Worm (Caenorhabditis elegans) whole organism, L3 larva: Measurements from ENCODE around the gene egl-19.
"Not testable (repeated sequence)": the region's sequence is repeated elsewhere in the genome, so short reads cannot be mapped to it uniquely, and the experiment has no call there.

Experiments
- R02D3.7 ChIP-seq: fragments of 150-350 bp; optimal IDR thresholded peaks from 2 replicates; lab custom pipeline; 2014; ENCODE audit warnings: missing biosample characterization, missing genetic modification characterization
- ZK546.5 ChIP-seq: sonication (generic microtip); optimal IDR thresholded peaks from 2 replicates; lab custom pipeline; 2017; ENCODE audit warnings: missing biosample characterization, missing genetic modification characterization
- aly-2 ChIP-seq: fragments of 150-350 bp; optimal IDR thresholded peaks from 2 replicates; lab custom pipeline; 2014; ENCODE audit warnings: missing biosample characterization, missing genetic modification characterization
- ama-1 ChIP-seq: fragments of 150-350 bp; optimal IDR thresholded peaks from 2 replicates; lab custom pipeline; 2018
- ceh-28 ChIP-seq: fragments of 150-350 bp; optimal IDR thresholded peaks from 2 replicates; lab custom pipeline; 2014; ENCODE audit warnings: missing biosample characterization, missing genetic modification reagents, missing genetic modification characterization
- ceh-82 ChIP-seq: fragments of 150-350 bp; optimal IDR thresholded peaks from 2 replicates; lab custom pipeline; 2014; ENCODE audit warnings: missing biosample characterization, missing genetic modification characterization
- ceh-9 ChIP-seq: sonication (generic microtip); optimal IDR thresholded peaks from 2 replicates; lab custom pipeline; 2018; ENCODE audit warnings: missing biosample characterization, missing genetic modification characterization
- egl-27 ChIP-seq: sonication (generic microtip); optimal IDR thresholded peaks from 4 replicates; lab custom pipeline; 2017; ENCODE audit warnings: missing biosample characterization, missing genetic modification reagents, missing genetic modification characterization
- egl-5 ChIP-seq: fragments of 150-350 bp; optimal IDR thresholded peaks from 2 replicates; lab custom pipeline; 2017; ENCODE audit warnings: missing biosample characterization, missing genetic modification reagents, missing genetic modification characterization, inconsistent platforms
- elt-1 ChIP-seq: fragments of 150-350 bp; optimal IDR thresholded peaks from 2 replicates; lab custom pipeline; 2014; ENCODE audit warnings: missing biosample characterization, missing genetic modification characterization
- elt-2 ChIP-seq: sonication (generic microtip); optimal IDR thresholded peaks from 2 replicates; lab custom pipeline; 2016; ENCODE audit warnings: missing genetic modification reagents, mild to moderate bottlenecking, missing genetic modification characterization, missing compliant biosample characterization
- elt-3 ChIP-seq, 3 experiments: fragments of 150-350 bp in 1 of 3; sonication (generic microtip) in 2 of 3; optimal IDR thresholded peaks; 2 replicates in 2 of 3; 4 replicates in 1 of 3; lab custom pipeline; 2014 to 2017; ENCODE audit warnings: missing biosample characterization in 3 of 3, missing genetic modification characterization in 3 of 3
- eor-1 ChIP-seq, 2 experiments: fragments of 150-350 bp; optimal IDR thresholded peaks; 2 replicates each; lab custom pipeline; 2014 to 2018; ENCODE audit warnings: missing biosample characterization in 2 of 2, missing genetic modification characterization in 2 of 2
- fkh-2 ChIP-seq: fragments of 150-350 bp; optimal IDR thresholded peaks from 2 replicates; lab custom pipeline; 2014; ENCODE audit warnings: missing biosample characterization, missing genetic modification reagents, missing genetic modification characterization
- jun-1 ChIP-seq: fragments of 150-350 bp; optimal IDR thresholded peaks from 2 replicates; lab custom pipeline; 2014; ENCODE audit warnings: missing biosample characterization, missing genetic modification reagents, missing genetic modification characterization
- lin-15B ChIP-seq: fragments of 150-350 bp; optimal IDR thresholded peaks from 2 replicates; lab custom pipeline; 2014; ENCODE audit warnings: missing biosample characterization, missing genetic modification characterization
- lsy-12 ChIP-seq: sonication (generic microtip); optimal IDR thresholded peaks from 2 replicates; lab custom pipeline; 2016; ENCODE audit warnings: mild to moderate bottlenecking, missing genetic modification characterization, missing compliant biosample characterization
- mdl-1 ChIP-seq: fragments of 150-350 bp; optimal IDR thresholded peaks from 2 replicates; lab custom pipeline; 2014; ENCODE audit warnings: missing biosample characterization, missing genetic modification characterization
- mml-1 ChIP-seq: fragments of 150-350 bp; sonication (generic microtip); optimal IDR thresholded peaks from 3 replicates; lab custom pipeline; 2014; ENCODE audit warnings: missing biosample characterization, missing genetic modification characterization
- nfya-1 ChIP-seq: sonication (generic microtip); optimal IDR thresholded peaks from 2 replicates; lab custom pipeline; 2017; ENCODE audit warnings: missing genetic modification characterization, mild to moderate bottlenecking, missing compliant biosample characterization, antibody characterized with exemption, moderate library complexity; ENCODE audit not compliant: insufficient read depth
- nhr-11 ChIP-seq: fragments of 150-350 bp; optimal IDR thresholded peaks from 2 replicates; lab custom pipeline; 2014; ENCODE audit warnings: missing biosample characterization, missing genetic modification characterization
- nhr-12 ChIP-seq: fragments of 150-350 bp; optimal IDR thresholded peaks from 2 replicates; lab custom pipeline; 2014; ENCODE audit warnings: missing biosample characterization, missing genetic modification characterization
- nhr-237 ChIP-seq: fragments of 150-350 bp; optimal IDR thresholded peaks from 2 replicates; lab custom pipeline; 2014; ENCODE audit warnings: missing biosample characterization, missing genetic modification characterization
- nhr-25 ChIP-seq: sonication (generic microtip); optimal IDR thresholded peaks from 2 replicates; lab custom pipeline; 2017; ENCODE audit warnings: missing biosample characterization, missing genetic modification characterization
- nhr-43 ChIP-seq: sonication (generic microtip); optimal IDR thresholded peaks from 2 replicates; lab custom pipeline; 2016; ENCODE audit warnings: mild to moderate bottlenecking, missing genetic modification characterization, missing compliant biosample characterization; ENCODE audit not compliant: poor library complexity, severe bottlenecking
- nhr-67 ChIP-seq: fragments of 150-350 bp; optimal IDR thresholded peaks from 2 replicates; lab custom pipeline; 2014; ENCODE audit warnings: missing biosample characterization, missing genetic modification characterization
- nhr-76 ChIP-seq: fragments of 150-350 bp; sonication (generic microtip); optimal IDR thresholded peaks from 5 replicates; lab custom pipeline; 2014; ENCODE audit warnings: missing biosample characterization, missing genetic modification characterization
- nhr-77 ChIP-seq: fragments of 150-350 bp; optimal IDR thresholded peaks from 2 replicates; lab custom pipeline; 2014; ENCODE audit warnings: missing biosample characterization, missing genetic modification characterization
- pha-4 ChIP-seq: fragments of 150-350 bp; optimal IDR thresholded peaks from 2 replicates; lab custom pipeline; 2014; ENCODE audit warnings: missing biosample characterization, missing genetic modification reagents, missing genetic modification characterization
- sea-2 ChIP-seq: fragments of 150-350 bp; sonication (generic microtip); optimal IDR thresholded peaks from 4 replicates; lab custom pipeline; 2014; ENCODE audit warnings: missing biosample characterization, missing genetic modification reagents, missing genetic modification characterization
- skn-1 ChIP-seq: fragments of 150-350 bp; optimal IDR thresholded peaks from 2 replicates; lab custom pipeline; 2014; ENCODE audit warnings: missing biosample characterization, missing genetic modification characterization
- tbx-2 ChIP-seq: sonication (generic microtip); optimal IDR thresholded peaks from 2 replicates; lab custom pipeline; 2016; ENCODE audit warnings: mild to moderate bottlenecking, missing genetic modification characterization, missing compliant biosample characterization
- unc-62 ChIP-seq: fragments of 150-350 bp; sonication (generic microtip); optimal IDR thresholded peaks from 4 replicates; lab custom pipeline; 2014; ENCODE audit warnings: missing biosample characterization, missing genetic modification reagents, missing genetic modification characterization
- zag-1 ChIP-seq: fragments of 150-350 bp; optimal IDR thresholded peaks from 2 replicates; lab custom pipeline; 2014; ENCODE audit warnings: missing biosample characterization, missing genetic modification characterization
- ztf-11 ChIP-seq: fragments of 150-350 bp; optimal IDR thresholded peaks from 2 replicates; lab custom pipeline; 2014; ENCODE audit warnings: missing biosample characterization, missing genetic modification characterization

egl-19 gene

DNA sequence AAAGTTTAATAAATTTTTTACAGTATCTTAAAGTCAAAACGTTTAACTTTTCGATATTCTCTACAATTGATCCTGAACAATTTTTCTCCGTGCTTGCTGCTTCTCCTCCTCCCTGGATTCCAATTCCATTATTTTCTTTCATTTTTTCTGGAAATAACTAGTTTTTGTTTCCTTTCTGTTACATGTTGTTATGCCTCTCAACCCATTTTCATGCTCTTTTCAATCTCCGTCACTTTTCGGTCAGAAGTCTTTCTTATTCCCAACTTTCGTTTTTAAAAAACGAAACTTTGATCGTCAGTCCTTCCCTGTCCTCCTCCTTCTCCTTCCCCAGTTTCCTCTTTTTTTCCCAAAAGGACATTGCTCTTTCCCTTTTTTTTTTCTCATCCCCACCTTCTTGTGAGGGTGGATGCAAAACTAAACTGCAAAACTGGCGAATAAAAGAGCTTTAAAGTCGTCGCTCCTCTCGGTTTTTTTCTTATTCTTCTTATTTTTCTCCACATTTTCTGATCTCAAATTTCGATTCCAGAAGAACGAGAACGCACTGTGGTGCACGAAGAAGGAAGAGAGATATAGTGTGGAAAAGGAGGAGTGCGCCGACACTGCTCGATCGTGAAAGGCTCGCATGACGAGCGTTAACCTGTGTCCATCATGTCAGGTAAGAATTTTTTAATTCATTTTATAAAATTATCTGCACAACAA, at the start of gene egl-19, which contains the start of gene C48A7.16:
egl-19 (plus strand) TSS at position 649 of the 699 bp plus-strand sequence.
C48A7.16 (plus strand) TSS at position 544 of the 699 bp plus-strand sequence.
- TF ChIP-seq egl-5 = no peak
- TF ChIP-seq zag-1 = no peak
- no peak for TF ChIP-seq jun-1 (tag; lab: Kevin White, UChicago)
- TF ChIP-seq elt-2 = no peak
- TF ChIP-seq pha-4 (tag; lab: Kevin White, UChicago) = no peak
- no peak for TF ChIP-seq ztf-11 (tag; lab: Kevin White, UChicago)
- no peak for TF ChIP-seq nhr-237 (tag; lab: Kevin White, UChicago)
- no peak for TF ChIP-seq lin-15B

DNA sequence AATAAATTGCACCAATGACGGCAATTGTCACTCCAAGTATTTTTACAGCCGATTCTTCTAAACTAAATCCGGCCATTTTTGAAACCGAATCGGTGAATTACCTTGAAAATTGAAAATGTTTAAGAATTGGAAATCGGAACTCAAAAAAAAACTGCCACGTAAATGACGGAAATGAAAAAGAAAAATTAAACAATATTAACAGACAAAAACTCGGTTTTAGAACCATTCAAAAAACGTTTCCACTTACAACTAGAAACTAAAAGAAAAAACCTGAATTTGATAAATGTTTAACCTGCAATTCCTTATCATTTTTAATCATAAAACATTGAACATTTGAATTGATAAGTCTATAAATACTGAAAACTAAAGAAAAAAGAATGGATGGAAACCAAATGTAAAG, 40.4 kb upstream of the egl-19 start, which contains the start of gene Y40C5A.4:
Y40C5A.4 (minus strand) TSS at position 101 of the 400 bp plus-strand sequence.
- TF ChIP-seq nfya-1 (tag; lab: Kevin White, UChicago); R02D3.7 (tag; lab: Kevin White, UChicago); elt-2: not testable (repeated sequence)

DNA sequence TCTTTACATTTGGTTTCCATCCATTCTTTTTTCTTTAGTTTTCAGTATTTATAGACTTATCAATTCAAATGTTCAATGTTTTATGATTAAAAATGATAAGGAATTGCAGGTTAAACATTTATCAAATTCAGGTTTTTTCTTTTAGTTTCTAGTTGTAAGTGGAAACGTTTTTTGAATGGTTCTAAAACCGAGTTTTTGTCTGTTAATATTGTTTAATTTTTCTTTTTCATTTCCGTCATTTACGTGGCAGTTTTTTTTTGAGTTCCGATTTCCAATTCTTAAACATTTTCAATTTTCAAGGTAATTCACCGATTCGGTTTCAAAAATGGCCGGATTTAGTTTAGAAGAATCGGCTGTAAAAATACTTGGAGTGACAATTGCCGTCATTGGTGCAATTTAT, 30.5 kb upstream of the egl-19 start, which contains the start of gene T12B3.3:
T12B3.3 (plus strand) TSS at position 301 of the 400 bp plus-strand sequence.
- TF ChIP-seq egl-27 (tag; lab: Kevin White, UChicago); lin-15B; nhr-11 (tag; lab: Kevin White, UChicago): not testable (repeated sequence)

DNA sequence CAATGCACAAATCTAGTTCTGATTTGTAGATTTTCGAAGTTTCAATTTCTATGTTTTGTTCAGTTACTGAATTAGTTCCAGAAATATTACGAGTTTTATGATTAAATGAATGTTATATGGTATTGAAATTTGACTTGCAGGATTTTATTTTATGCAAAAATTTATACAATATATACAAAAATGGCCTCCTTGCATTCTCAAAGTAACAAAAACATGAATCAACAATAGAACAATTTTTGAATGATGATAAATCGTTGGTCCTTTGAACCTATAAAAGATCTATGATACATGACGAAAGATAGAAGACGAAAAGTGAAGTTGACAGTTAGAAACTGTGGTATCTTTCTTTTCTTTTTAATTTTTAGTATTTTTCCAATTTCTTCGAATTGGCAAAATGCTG, 28.9 kb upstream of the egl-19 start, which contains the start of gene T12B3.2:
T12B3.2 (plus strand) TSS at position 301 of the 400 bp plus-strand sequence.
- TF ChIP-seq nhr-77 (tag; lab: Kevin White, UChicago) = no peak
- TF ChIP-seq nhr-12 (tag; lab: Kevin White, UChicago) = no peak
- TF ChIP-seq eor-1 (tag; optimal IDR thresholded peaks at IDR 0.05; lab: Kevin White, UChicago) = no peak
- TF ChIP-seq elt-2 = peak; percentile 1
- TF ChIP-seq mdl-1 (tag; lab: Kevin White, UChicago) = no peak
- no peak for TF ChIP-seq tbx-2
- no peak for TF ChIP-seq fkh-2 (tag; lab: Kevin White, UChicago)
- no peak for TF ChIP-seq ZK546.5
- TF ChIP-seq ama-1 = no peak

DNA sequence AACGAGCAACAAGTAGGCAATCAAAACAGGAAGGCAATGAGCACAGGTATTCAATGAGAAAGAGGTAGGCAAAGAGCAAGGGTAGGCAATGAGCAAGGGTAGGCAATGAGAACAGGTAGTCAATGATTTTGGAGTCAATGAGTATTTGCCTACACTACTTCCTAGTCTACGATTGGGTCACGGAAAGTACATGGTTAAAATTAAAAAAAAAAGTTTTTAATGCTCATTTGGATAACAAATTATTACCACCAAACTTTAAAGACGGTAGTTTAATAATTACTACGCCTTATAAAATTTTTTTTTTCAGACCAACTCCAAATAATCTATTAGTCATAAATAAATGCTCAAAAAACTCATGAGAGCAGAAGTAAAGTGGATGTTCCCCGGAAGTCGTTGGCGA, 23.6 kb upstream of the egl-19 start, which contains the start of gene ptp-8:
ptp-8 (plus strand) TSS at position 301 of the 400 bp plus-strand sequence.
- no peak for TF ChIP-seq ceh-28 (tag; lab: Kevin White, UChicago)
- TF ChIP-seq lsy-12 (tag; lab: Kevin White, UChicago) = no peak
- no peak for TF ChIP-seq nhr-67
- TF ChIP-seq ama-1 = no peak
- TF ChIP-seq skn-1 (tag; lab: Kevin White, UChicago) = no peak
- TF ChIP-seq mml-1 (tag; lab: Kevin White, UChicago) = no peak
- no peak for TF ChIP-seq nhr-76
- TF ChIP-seq zag-1 = no peak
- no peak for TF ChIP-seq elt-1 (tag; lab: Kevin White, UChicago)
- TF ChIP-seq elt-2 = no peak
- TF ChIP-seq unc-62 = no peak
- TF ChIP-seq R02D3.7 (tag; lab: Kevin White, UChicago) = no peak
- no peak for TF ChIP-seq nhr-25
- no peak for TF ChIP-seq elt-3 (tag; optimal IDR thresholded peaks at IDR 0.05; lab: Kevin White, UChicago)
- no peak for TF ChIP-seq ceh-9 (tag; lab: Kevin White, UChicago)
- no peak for TF ChIP-seq aly-2 (tag; lab: Kevin White, UChicago)
- no peak for TF ChIP-seq sea-2 (GFP tag; lab: Kevin White, UChicago)
- no peak for TF ChIP-seq nhr-43 (tag; lab: Kevin White, UChicago)
- no peak for TF ChIP-seq eor-1 (tag; optimal IDR thresholded peaks at IDR 0.05; lab: Kevin White, UChicago)
- no peak for TF ChIP-seq ceh-82 (tag; lab: Kevin White, UChicago)
- TF ChIP-seq, all 47 proteins: peak for 0
